Worm (Caenorhabditis elegans) whole organism, L4 larva: ENCODE measurements around the gene Y22D7AR.6.
A peak's percentile ranks its signal among the peaks of the same experiment; 100 is the strongest.

ENCODE experiments used
- D1046.2 ChIP-seq: fragments of 200-800 bp; sonication (Bioruptor generic); IDR thresholded peaks from 2 replicates; pipeline ENCODE4 v1.3.6; 2022; ENCODE audit warnings: missing genetic modification characterization, missing compliant biosample characterization
- F10B5.3 ChIP-seq: sonication (generic microtip); optimal IDR thresholded peaks from 2 replicates; lab custom pipeline; 2016; ENCODE audit warnings: mild to moderate bottlenecking, missing genetic modification characterization, missing compliant biosample characterization
- F26F4.8 ChIP-seq: fragments of 200-800 bp; sonication (Bioruptor generic); conservative IDR thresholded peaks from 2 replicates; pipeline ENCODE4 v1.3.6; 2022; ENCODE audit warnings: missing genetic modification characterization, missing compliant biosample characterization
- T20F7.1 ChIP-seq: fragments of 200-800 bp; sonication (Bioruptor generic); optimal IDR thresholded peaks from 2 replicates; lab custom pipeline; 2018; ENCODE audit warnings: mild to moderate bottlenecking, missing genetic modification characterization, missing compliant biosample characterization
- T26A8.4 ChIP-seq: fragments of 200-800 bp; sonication (Bioruptor generic); IDR thresholded peaks from 2 replicates; pipeline ENCODE4 v1.3.6; 2022; ENCODE audit warnings: missing genetic modification characterization, missing compliant biosample characterization
- ZK546.5 ChIP-seq, 2 experiments: sonication (generic microtip); optimal IDR thresholded peaks; 2 replicates each; lab custom pipeline; 2017; ENCODE audit warnings: missing biosample characterization in 2 of 2, missing genetic modification characterization in 2 of 2
- aha-1 ChIP-seq: fragments of 150-350 bp; peaks from one replicate; lab custom pipeline; 2014; ENCODE audit warnings: missing biosample characterization, missing genetic modification characterization
- arid-1 ChIP-seq: fragments of 200-800 bp; sonication (Bioruptor generic); conservative IDR thresholded peaks from 2 replicates; pipeline ENCODE4 v1.3.6; 2022; ENCODE audit warnings: missing genetic modification reagents, missing genetic modification characterization, missing compliant biosample characterization
- ceh-32 ChIP-seq: sonication (generic microtip); optimal IDR thresholded peaks from 2 replicates; lab custom pipeline; 2016; ENCODE audit warnings: mild to moderate bottlenecking, missing genetic modification characterization, missing compliant biosample characterization; ENCODE audit not compliant: poor library complexity
- ces-1 ChIP-seq: fragments of 150-350 bp; sonication (generic microtip); optimal IDR thresholded peaks from 4 replicates; lab custom pipeline; 2014; ENCODE audit warnings: missing biosample characterization, missing genetic modification reagents, missing genetic modification characterization
- daf-12 ChIP-seq: fragments of 150-350 bp; optimal IDR thresholded peaks from 2 replicates; lab custom pipeline; 2014; ENCODE audit warnings: missing biosample characterization, missing genetic modification reagents, missing genetic modification characterization
- daf-16 ChIP-seq, 3 experiments: sonication (generic microtip); optimal IDR thresholded peaks; 2 replicates each; lab custom pipeline; 2016 to 2017; ENCODE audit warnings: missing genetic modification characterization in 3 of 3, missing genetic modification reagents in 3 of 3, mild to moderate bottlenecking in 2 of 3, missing compliant biosample characterization in 2 of 3, missing biosample characterization in 1 of 3, moderate library complexity in 1 of 3
- daf-19 ChIP-seq: fragments of 200-800 bp; sonication (Bioruptor generic); conservative IDR thresholded peaks from 2 replicates; pipeline ENCODE4 v1.3.6; 2022; ENCODE audit warnings: missing genetic modification characterization, missing compliant biosample characterization
- dmd-6 ChIP-seq: fragments of 200-800 bp; sonication (Bioruptor generic); IDR thresholded peaks from 2 replicates; pipeline ENCODE4 v1.3.6; 2022; ENCODE audit warnings: missing genetic modification reagents, missing genetic modification characterization, missing compliant biosample characterization
- dmd-8 ChIP-seq: fragments of 200-800 bp; sonication (Bioruptor generic); IDR thresholded peaks from 2 replicates; pipeline ENCODE4 v1.3.6; 2022; ENCODE audit warnings: missing genetic modification characterization, missing compliant biosample characterization
- dmd-9 ChIP-seq: fragments of 200-800 bp; sonication (Bioruptor generic); IDR thresholded peaks from 2 replicates; pipeline ENCODE4 v1.3.6; 2022; ENCODE audit warnings: missing genetic modification reagents, missing genetic modification characterization, missing compliant biosample characterization
- dpl-1 ChIP-seq: fragments of 150-350 bp; optimal IDR thresholded peaks from 2 replicates; lab custom pipeline; 2014; ENCODE audit warnings: missing biosample characterization, missing genetic modification reagents, missing genetic modification characterization
- duxl-1 ChIP-seq: sonication (generic microtip); optimal IDR thresholded peaks from 2 replicates; lab custom pipeline; 2016; ENCODE audit warnings: mild to moderate bottlenecking, missing genetic modification characterization, moderate library complexity, missing compliant biosample characterization; ENCODE audit not compliant: poor library complexity
- dve-1 ChIP-seq: sonication (generic microtip); optimal IDR thresholded peaks from 2 replicates; lab custom pipeline; 2017; ENCODE audit warnings: antibody characterized with exemption, mild to moderate bottlenecking, missing genetic modification characterization, missing compliant biosample characterization; ENCODE audit not compliant: insufficient read depth
- fkh-10 ChIP-seq: fragments of 150-350 bp; optimal IDR thresholded peaks from 2 replicates; lab custom pipeline; 2014; ENCODE audit warnings: missing biosample characterization, missing genetic modification reagents, missing genetic modification characterization
- hif-1 ChIP-seq, 2 experiments: sonication (generic microtip); optimal IDR thresholded peaks; 2 replicates each; lab custom pipeline; 2016 to 2017; ENCODE audit warnings: missing compliant biosample characterization in 2 of 2, missing genetic modification characterization in 2 of 2, missing genetic modification reagents in 2 of 2, missing genotype in 2 of 2, mild to moderate bottlenecking in 1 of 2
- hlh-11 ChIP-seq: fragments of 200-800 bp; sonication (Bioruptor generic); optimal IDR thresholded peaks from 2 replicates; lab custom pipeline; 2018; ENCODE audit warnings: mild to moderate bottlenecking, missing genetic modification characterization, missing compliant biosample characterization
- hmg-1.1 ChIP-seq: fragments of 200-800 bp; sonication (Bioruptor generic); IDR thresholded peaks from 2 replicates; pipeline ENCODE4 v1.3.6; 2022; ENCODE audit warnings: missing genetic modification reagents, missing genetic modification characterization, missing compliant biosample characterization
- lim-7 ChIP-seq: fragments of 200-800 bp; sonication (Bioruptor generic); IDR thresholded peaks from 2 replicates; pipeline ENCODE4 v1.3.6; 2022; ENCODE audit warnings: missing genetic modification characterization, missing compliant biosample characterization
- lin-29 ChIP-seq: fragments of 200-800 bp; sonication (Bioruptor generic); IDR thresholded peaks from 2 replicates; pipeline ENCODE4 v1.3.6; 2022; ENCODE audit warnings: missing genetic modification reagents, missing genetic modification characterization, missing compliant biosample characterization
- madf-5 ChIP-seq, 2 experiments: fragments of 200-800 bp; sonication (Bioruptor generic); IDR thresholded peaks; 2 replicates each; pipeline ENCODE4 v1.3.6; 2022; ENCODE audit warnings: missing compliant biosample characterization in 2 of 2, missing genetic modification characterization in 2 of 2
- mdl-1 ChIP-seq, 2 experiments: fragments of 150-350 bp in 1 of 2; sonication (generic microtip) in 1 of 2; optimal IDR thresholded peaks; 2 replicates each; lab custom pipeline; 2014 to 2017; ENCODE audit warnings: missing biosample characterization in 2 of 2, missing genetic modification characterization in 2 of 2
- nhr-10 ChIP-seq: fragments of 150-350 bp; optimal IDR thresholded peaks from 2 replicates; lab custom pipeline; 2014; ENCODE audit warnings: missing biosample characterization, missing genetic modification characterization
- nhr-11 ChIP-seq: fragments of 150-350 bp; optimal IDR thresholded peaks from 2 replicates; lab custom pipeline; 2014; ENCODE audit warnings: missing biosample characterization, missing genetic modification characterization
- nhr-25 ChIP-seq: sonication (generic microtip); optimal IDR thresholded peaks from 2 replicates; lab custom pipeline; 2017; ENCODE audit warnings: missing genetic modification characterization, mild to moderate bottlenecking, missing compliant biosample characterization, antibody characterized with exemption, moderate library complexity, borderline replicate concordance; ENCODE audit not compliant: insufficient read depth
- nhr-28 ChIP-seq: fragments of 150-350 bp; optimal IDR thresholded peaks from 2 replicates; lab custom pipeline; 2014; ENCODE audit warnings: missing biosample characterization, missing genetic modification characterization
- nhr-77 ChIP-seq: fragments of 150-350 bp; optimal IDR thresholded peaks from 2 replicates; lab custom pipeline; 2014; ENCODE audit warnings: missing biosample characterization, missing genetic modification characterization
- pha-4 ChIP-seq, 2 experiments: fragments of 150-350 bp in 1 of 2; fragments of 200-800 bp in 1 of 2; sonication (Bioruptor generic) in 1 of 2; IDR thresholded peaks in 1 of 2; optimal IDR thresholded peaks in 1 of 2; 2 replicates each; pipeline versions ENCODE4 v1.3.6 to Lab custom; 2014 to 2022; ENCODE audit warnings: missing genetic modification characterization in 2 of 2, missing genetic modification reagents in 2 of 2, missing biosample characterization in 1 of 2, missing compliant biosample characterization in 1 of 2
- pqm-1 ChIP-seq: sonication (generic microtip); optimal IDR thresholded peaks from 2 replicates; lab custom pipeline; 2017; ENCODE audit warnings: missing biosample characterization, missing genetic modification characterization
- rbr-2 ChIP-seq: sonication (generic microtip); optimal IDR thresholded peaks from 2 replicates; lab custom pipeline; 2016; ENCODE audit warnings: missing genotype, missing genetic modification characterization, missing compliant biosample characterization
- saeg-2 ChIP-seq: fragments of 200-800 bp; sonication (Bioruptor generic); IDR thresholded peaks from 2 replicates; pipeline ENCODE4 v1.3.6; 2022; ENCODE audit warnings: missing genetic modification reagents, missing genetic modification characterization, missing compliant biosample characterization
- sdz-12 ChIP-seq: fragments of 200-800 bp; sonication (Bioruptor generic); optimal IDR thresholded peaks from 2 replicates; lab custom pipeline; 2018; ENCODE audit warnings: mild to moderate bottlenecking, missing genetic modification characterization, missing compliant biosample characterization
- skn-1 ChIP-seq: fragments of 150-350 bp; optimal IDR thresholded peaks from 2 replicates; lab custom pipeline; 2014; ENCODE audit warnings: missing biosample characterization, missing genetic modification characterization
- snpc-4 ChIP-seq: fragments of 150-350 bp; optimal IDR thresholded peaks from 2 replicates; lab custom pipeline; 2014; ENCODE audit warnings: missing biosample characterization, missing genetic modification characterization
- unc-62 ChIP-seq, 3 experiments: fragments of 150-350 bp in 1 of 3; sonication (generic microtip); optimal IDR thresholded peaks in 2 of 3; peaks in 1 of 3; 1 replicate in 1 of 3; 2 replicates in 2 of 3; lab custom pipeline; 2014 to 2017; ENCODE audit warnings: missing biosample characterization in 3 of 3, missing genetic modification characterization in 3 of 3, missing genetic modification reagents in 3 of 3, missing genotype in 1 of 3
- vab-7 ChIP-seq: fragments of 200-800 bp; sonication (Bioruptor generic); IDR thresholded peaks from 2 replicates; pipeline ENCODE4 v1.3.6; 2022; ENCODE audit warnings: missing genetic modification reagents, missing genetic modification characterization, missing compliant biosample characterization

Gene Y22D7AR.6

ce11 chrIII:1705799-1706198 is 29.3 kb upstream of the Y22D7AR.6 start, which contains the start of the genes fbxa-13 and Y22D7AR.2:
Gene fbxa-13 (minus strand): TSS chrIII:1705899.
Gene Y22D7AR.2 (plus strand): TSS chrIII:1705946.
- TF ChIP-seq unc-62 (GFP tag; optimal IDR thresholded peaks at IDR 0.05 in 1 of 2; lab: Kevin White, UChicago), result no peak
- no peak for TF ChIP-seq unc-62 (tag; optimal IDR thresholded peaks at IDR 0.05; lab: Kevin White, UChicago)
- peak; percentile 6 for TF ChIP-seq pqm-1
- TF ChIP-seq dmd-9 (GFP tag; lab: Robert Waterston, UW), result no peak

ce11 chrIII:1705331-1705730 is 28.8 kb upstream of the Y22D7AR.6 start:
- TF ChIP-seq F10B5.3 (no peak), lin-29 (GFP tag; lab: Robert Waterston, UW) (no peak), nhr-77 (peak; percentile 36), hmg-1.1 (GFP tag; lab: Robert Waterston, UW) (0 out of 2 replicates have a peak, but pooled peaks have one; percentile 30), dpl-1 (GFP tag; lab: Kevin White, UChicago) (peak; percentile 28), rbr-2 (tag; lab: Kevin White, UChicago) (no peak), ZK546.5 (tag; optimal IDR thresholded peaks at IDR 0.05; lab: Kevin White, UChicago) (no peak), dmd-8 (GFP tag; lab: Robert Waterston, UW) (no peak), aha-1 (peak; percentile 81), daf-19 (no peak)

ce11 chrIII:1704020-1704419 is 27.5 kb upstream of the Y22D7AR.6 start:
- no peak for TF ChIP-seq snpc-4
- no peak for TF ChIP-seq F26F4.8 (GFP tag; lab: Robert Waterston, UW)
- TF ChIP-seq lin-29 (GFP tag; lab: Robert Waterston, UW), result no peak
- TF ChIP-seq D1046.2 (GFP tag; lab: Robert Waterston, UW), result 0 out of 2 replicates have a peak, but pooled peaks have one; percentile 42

- TF ChIP-seq skn-1 (no peak), vab-7 (GFP tag; lab: Robert Waterston, UW) (no peak), daf-16 (GFP tag; optimal IDR thresholded peaks at IDR 0.05; lab: Kevin White, UChicago) (no peak), daf-16 (tag; optimal IDR thresholded peaks at IDR 0.05; lab: Kevin White, UChicago) (no peak), mdl-1 (tag; optimal IDR thresholded peaks at IDR 0.05; lab: Kevin White, UChicago) (no peak), sdz-12 (no peak), ceh-32 (tag; lab: Kevin White, UChicago) (no peak), arid-1 (GFP tag; lab: Robert Waterston, UW) (no peak), T26A8.4 (GFP tag; lab: Robert Waterston, UW) (no peak), aha-1 (no peak), nhr-10 (tag; lab: Kevin White, UChicago) (no peak), fkh-10 (GFP tag; lab: Kevin White, UChicago) (no peak), nhr-25 (tag; lab: Kevin White, UChicago) (no peak), ces-1 (GFP tag; lab: Kevin White, UChicago) (no peak), F10B5.3 (no peak), lin-29 (GFP tag; lab: Robert Waterston, UW) (no peak)
Observed at ce11 chrIII:1702337-1702736, 25.8 kb upstream of the Y22D7AR.6 start, which contains the start of gene spex-3. Gene spex-3 (minus strand): TSS chrIII:1702437.

- no peak for TF ChIP-seq daf-12
- TF ChIP-seq hmg-1.1 (GFP tag; lab: Robert Waterston, UW), result no peak
- TF ChIP-seq pqm-1, result peak; percentile 87
- no peak for TF ChIP-seq lim-7 (GFP tag; lab: Robert Waterston, UW)
- no peak for TF ChIP-seq hif-1 (tag; optimal IDR thresholded peaks at IDR 0.05; lab: Kevin White, UChicago)
- no peak for TF ChIP-seq T20F7.1 (GFP tag; lab: Kevin White, UChicago)
- peak; percentile 41 for TF ChIP-seq dve-1 (tag; lab: Kevin White, UChicago)
- peak; percentile 56 for TF ChIP-seq nhr-28 (tag; lab: Kevin White, UChicago)
- peak; percentile 36 for TF ChIP-seq hlh-11 (tag; lab: Kevin White, UChicago)
- no peak for TF ChIP-seq nhr-25 (tag; lab: Kevin White, UChicago)
- no peak for TF ChIP-seq pha-4 (GFP tag; IDR thresholded peaks at IDR 0.05; lab: Robert Waterston, UW)
- TF ChIP-seq pha-4 (tag; optimal IDR thresholded peaks at IDR 0.05; lab: Kevin White, UChicago), result no peak
- TF ChIP-seq ceh-32 (tag; lab: Kevin White, UChicago), result no peak
- no peak for TF ChIP-seq saeg-2 (GFP tag; lab: Robert Waterston, UW)
- no peak for TF ChIP-seq duxl-1
- TF ChIP-seq nhr-77, result no peak
- no peak for TF ChIP-seq nhr-11 (tag; lab: Kevin White, UChicago)
- no peak for TF ChIP-seq mdl-1 (tag; optimal IDR thresholded peaks at IDR 0.05; lab: Kevin White, UChicago)
- TF ChIP-seq madf-5 (GFP tag; IDR thresholded peaks at IDR 0.05; lab: Robert Waterston, UW), result no peak
- peak; percentile 76 for TF ChIP-seq dmd-6 (GFP tag; lab: Robert Waterston, UW)
Observed at ce11 chrIII:1698842-1699241, 22.3 kb upstream of the Y22D7AR.6 start, which contains the start of gene fbxa-74. Gene fbxa-74 (minus strand): TSS chrIII:1698986.
